Worm (Caenorhabditis elegans): ENCODE data around the gene mup-2.

ce11 chrX:6365715-6366114 is 44.3 kb downstream of the mup-2 start, which contains the start of gene C03B1.3:
- TF ChIP-seq ama-1 (optimal IDR thresholded peaks at IDR 0.05) (no peak), hnd-1 (tag; optimal IDR thresholded peaks at IDR 0.05) (no peak), pes-1 (GFP tag; IDR thresholded peaks at IDR 0.05) (no peak), tbx-37 (GFP tag; conservative IDR thresholded peaks at IDR 0.05) (no peak), tbx-11 (GFP tag; IDR thresholded peaks at IDR 0.05) (no peak)
